Worm (Caenorhabditis elegans) whole organism, young adult: ENCODE results near the gene ttll-5.

Experiments
- Y53G8AR.9 ChIP-seq: fragments of 200-800 bp; sonication (Bioruptor generic); conservative IDR thresholded peaks from 2 replicates; pipeline ENCODE4 v1.3.6; 2022; ENCODE audit warnings: missing genetic modification reagents, missing genetic modification characterization, missing compliant biosample characterization
- aptf-2 ChIP-seq: fragments of 200-800 bp; sonication (Bioruptor generic); conservative IDR thresholded peaks from 2 replicates; pipeline ENCODE4 v1.3.6; 2022; ENCODE audit warnings: missing genetic modification reagents, missing genetic modification characterization, missing compliant biosample characterization
- ceh-91 ChIP-seq: fragments of 200-800 bp; sonication (Bioruptor generic); IDR thresholded peaks from 2 replicates; pipeline ENCODE4 v1.3.6; 2022; ENCODE audit warnings: missing genetic modification reagents, missing genetic modification characterization, missing compliant biosample characterization
- ekl-4 ChIP-seq: fragments of 200-800 bp; sonication (Bioruptor generic); IDR thresholded peaks from 2 replicates; pipeline ENCODE4 v1.3.6; 2022; ENCODE audit warnings: missing genetic modification reagents, missing genetic modification characterization, missing compliant biosample characterization
- gei-17 ChIP-seq: fragments of 200-800 bp; sonication (Bioruptor generic); optimal IDR thresholded peaks from 2 replicates; lab custom pipeline; 2018; ENCODE audit warnings: mild to moderate bottlenecking, missing genetic modification characterization, missing compliant biosample characterization
- hlh-12 ChIP-seq: sonication (generic microtip); optimal IDR thresholded peaks from 2 replicates; lab custom pipeline; 2016; ENCODE audit warnings: missing genetic modification characterization, missing compliant biosample characterization
- hmg-1.2 ChIP-seq: fragments of 200-800 bp; sonication (Bioruptor generic); IDR thresholded peaks from 2 replicates; pipeline ENCODE4 v1.3.6; 2022; ENCODE audit warnings: missing genetic modification reagents, missing genetic modification characterization, missing compliant biosample characterization
- let-607 ChIP-seq, 2 experiments: fragments of 200-800 bp in 1 of 2; sonication (Bioruptor generic) in 1 of 2; sonication (generic microtip) in 1 of 2; optimal IDR thresholded peaks; 2 replicates each; lab custom pipeline; 2016 to 2018; ENCODE audit warnings: mild to moderate bottlenecking in 2 of 2, missing compliant biosample characterization in 2 of 2, missing genetic modification characterization in 2 of 2, moderate library complexity in 2 of 2, missing genotype in 1 of 2
- mcd-1 ChIP-seq: fragments of 200-800 bp; sonication (Bioruptor generic); IDR thresholded peaks from 2 replicates; pipeline ENCODE4 v1.3.6; 2022; ENCODE audit warnings: missing genetic modification reagents, missing genetic modification characterization, missing compliant biosample characterization
- mes-4 ChIP-seq: sonication (generic microtip); optimal IDR thresholded peaks from 2 replicates; lab custom pipeline; 2016; ENCODE audit warnings: missing genotype, missing genetic modification characterization, missing compliant biosample characterization

ttll-5 gene

DNA sequence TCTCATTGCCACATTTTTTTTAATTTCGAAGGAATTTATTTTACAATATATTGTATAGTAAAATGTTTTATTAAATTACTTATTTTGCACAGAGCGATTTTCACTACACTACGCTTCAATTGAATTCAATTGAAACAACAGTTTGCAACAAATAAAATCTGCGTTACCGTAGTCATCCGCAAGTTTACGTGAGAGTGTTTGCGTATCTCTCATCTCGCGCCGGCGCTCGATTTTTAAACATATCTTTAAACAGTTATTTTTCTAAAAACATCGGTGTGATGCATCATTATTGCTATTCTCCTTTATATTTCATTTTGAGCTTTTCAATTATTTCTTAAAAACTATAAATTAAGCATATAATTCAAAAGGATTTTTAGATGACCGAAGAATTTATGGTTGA is 45.4 kb downstream of the ttll-5 start, which contains the start of gene duo-1 (continued):
- TF ChIP-seq mcd-1 (GFP tag; lab: Robert Waterston, UW) (no peak), Y53G8AR.9 (GFP tag; lab: Robert Waterston, UW) (no peak), hlh-12 (no peak), ekl-4 (GFP tag; lab: Robert Waterston, UW) (0 out of 2 replicates have a peak, but pooled peaks have one; percentile 51), ceh-91 (GFP tag; lab: Robert Waterston, UW) (peak; percentile 79), let-607 (tag; optimal IDR thresholded peaks at IDR 0.05; lab: Kevin White, UChicago) (no peak), mes-4 (tag; lab: Kevin White, UChicago) (no peak), hmg-1.2 (GFP tag; lab: Robert Waterston, UW) (peak; percentile 28; the same call in 1 of the 2 replicates), gei-17 (GFP tag; lab: Kevin White, UChicago) (no peak), aptf-2 (GFP tag; lab: Robert Waterston, UW) (no peak)
